Fruit fly (Drosophila melanogaster) whole organism, prepupa: Measurements from ENCODE around the gene gkt.
A peak's percentile ranks its signal among the peaks of the same experiment; 100 is the strongest.

ENCODE experiments used
- Blimp-1 ChIP-seq: fragments of 200-800 bp; sonication (Bioruptor generic); optimal IDR thresholded peaks from 3 replicates; lab custom pipeline; 2017; ENCODE audit warnings: missing biosample characterization, missing genetic modification characterization, mild to moderate bottlenecking, moderate library complexity, missing genetic modification reagents
- CG10631 ChIP-seq: fragments of 200-800 bp; sonication (Bioruptor generic); optimal IDR thresholded peaks from 2 replicates; lab custom pipeline; 2016; ENCODE audit warnings: missing biosample characterization, missing genetic modification characterization
- CG10669 ChIP-seq: fragments of 200-800 bp; sonication (Bioruptor generic); optimal IDR thresholded peaks from 3 replicates; lab custom pipeline; 2018; ENCODE audit warnings: missing biosample characterization, mild to moderate bottlenecking, missing genetic modification characterization, moderate library complexity
- CG11294 ChIP-seq: fragments of 200-800 bp; sonication (Bioruptor generic); IDR thresholded peaks from 2 replicates; pipeline ENCODE4 v1.3.6; 2022; ENCODE audit warnings: missing biosample characterization, missing genetic modification characterization
- CG11762 ChIP-seq: fragments of 200-800 bp; sonication (Bioruptor generic); optimal IDR thresholded peaks from 3 replicates; lab custom pipeline; 2016; ENCODE audit warnings: missing biosample characterization, missing genetic modification characterization; ENCODE audit not compliant: insufficient read depth
- CG15336 ChIP-seq: fragments of 200-800 bp; sonication (Bioruptor generic); IDR thresholded peaks from 2 replicates; pipeline ENCODE4 v1.3.6; 2022; ENCODE audit warnings: missing biosample characterization, missing genetic modification characterization
- CG1621 ChIP-seq: fragments of 200-800 bp; sonication (Bioruptor generic); optimal IDR thresholded peaks from 3 replicates; lab custom pipeline; 2018; ENCODE audit warnings: missing biosample characterization, mild to moderate bottlenecking, missing genetic modification characterization
- CG16779 ChIP-seq: fragments of 200-800 bp; sonication (Bioruptor generic); optimal IDR thresholded peaks from 3 replicates; lab custom pipeline; 2017; ENCODE audit warnings: missing biosample characterization, mild to moderate bottlenecking, missing genetic modification characterization
- CG31627 ChIP-seq: fragments of 200-800 bp; sonication (Bioruptor generic); optimal IDR thresholded peaks from 3 replicates; lab custom pipeline; 2016; ENCODE audit warnings: missing biosample characterization, missing genetic modification characterization
- CG32006 ChIP-seq: fragments of 200-800 bp; sonication (Bioruptor generic); optimal IDR thresholded peaks from 3 replicates; lab custom pipeline; 2017; ENCODE audit warnings: missing biosample characterization, mild to moderate bottlenecking, missing genetic modification characterization
- CG34406 ChIP-seq: fragments of 200-800 bp; sonication (Bioruptor generic); optimal IDR thresholded peaks from 3 replicates; lab custom pipeline; 2016; ENCODE audit warnings: missing biosample characterization, missing genetic modification characterization
- CG3919 ChIP-seq: fragments of 200-800 bp; sonication (Bioruptor generic); optimal IDR thresholded peaks from 3 replicates; lab custom pipeline; 2016; ENCODE audit warnings: missing biosample characterization, missing genetic modification characterization
- CG6276 ChIP-seq: fragments of 200-800 bp; sonication (Bioruptor generic); optimal IDR thresholded peaks from 2 replicates; lab custom pipeline; 2017; ENCODE audit warnings: missing biosample characterization, mild to moderate bottlenecking, missing genetic modification characterization
- CG6792 ChIP-seq: fragments of 200-800 bp; sonication (Bioruptor generic); optimal IDR thresholded peaks from 3 replicates; lab custom pipeline; 2016; ENCODE audit warnings: missing biosample characterization, missing genetic modification characterization
- CG6808 ChIP-seq: fragments of 200-800 bp; sonication (Bioruptor generic); optimal IDR thresholded peaks from 3 replicates; lab custom pipeline; 2017; ENCODE audit warnings: missing biosample characterization, missing genetic modification characterization, mild to moderate bottlenecking, moderate library complexity, missing genetic modification reagents
- CG7368 ChIP-seq: fragments of 200-800 bp; sonication (Bioruptor generic); optimal IDR thresholded peaks from 3 replicates; lab custom pipeline; 2016; ENCODE audit warnings: missing biosample characterization, missing genetic modification characterization
- CG8319 ChIP-seq: fragments of 200-800 bp; sonication (Bioruptor generic); optimal IDR thresholded peaks from 3 replicates; lab custom pipeline; 2016; ENCODE audit warnings: missing biosample characterization, missing genetic modification characterization
- CG8632 ChIP-seq: fragments of 200-800 bp; sonication (Bioruptor generic); optimal IDR thresholded peaks from 3 replicates; lab custom pipeline; 2016; ENCODE audit warnings: missing biosample characterization, missing genetic modification characterization
- CG9139 ChIP-seq: fragments of 200-800 bp; sonication (Bioruptor generic); optimal IDR thresholded peaks from 3 replicates; lab custom pipeline; 2017; ENCODE audit warnings: missing biosample characterization, mild to moderate bottlenecking, missing genetic modification characterization
- Eip78C ChIP-seq: fragments of 200-800 bp; sonication (Bioruptor generic); peaks from one replicate; lab custom pipeline; 2016; ENCODE audit warnings: missing biosample characterization, missing genetic modification characterization
- Eip93F ChIP-seq: fragments of 200-800 bp; sonication (Bioruptor generic); optimal IDR thresholded peaks from 2 replicates; lab custom pipeline; 2016; ENCODE audit warnings: missing biosample characterization, mild to moderate bottlenecking, missing genetic modification characterization
- Ets21C ChIP-seq: fragments of 200-800 bp; sonication (Bioruptor generic); optimal IDR thresholded peaks from 3 replicates; lab custom pipeline; 2016; ENCODE audit warnings: missing biosample characterization, missing genetic modification characterization
- Gug ChIP-seq: fragments of 200-800 bp; sonication (Bioruptor generic); IDR thresholded peaks from 2 replicates; pipeline ENCODE4 v1.3.6; 2022; ENCODE audit warnings: missing biosample characterization, missing genetic modification characterization
- Hr38 ChIP-seq: sonication (Bioruptor generic); optimal IDR thresholded peaks from 2 replicates; lab custom pipeline; 2016; ENCODE audit warnings: missing biosample characterization, missing genetic modification characterization
- Hr39 ChIP-seq: fragments of 200-800 bp; sonication (Bioruptor generic); optimal IDR thresholded peaks from 2 replicates; lab custom pipeline; 2016; ENCODE audit warnings: missing biosample characterization, missing genetic modification characterization
- Hr4 ChIP-seq: fragments of 200-800 bp; sonication (Bioruptor generic); optimal IDR thresholded peaks from 3 replicates; lab custom pipeline; 2016; ENCODE audit warnings: missing biosample characterization, missing genetic modification characterization
- Met ChIP-seq: fragments of 200-800 bp; sonication (Bioruptor generic); optimal IDR thresholded peaks from 3 replicates; lab custom pipeline; 2016; ENCODE audit warnings: missing biosample characterization, missing genetic modification characterization
- OdsH ChIP-seq: fragments of 200-800 bp; sonication (Bioruptor generic); optimal IDR thresholded peaks from 3 replicates; lab custom pipeline; 2016; ENCODE audit warnings: missing biosample characterization, missing genetic modification characterization
- Smox ChIP-seq: fragments of 200-800 bp; sonication (Bioruptor generic); optimal IDR thresholded peaks from 3 replicates; lab custom pipeline; 2016; ENCODE audit warnings: missing biosample characterization, missing genetic modification characterization
- Sox14 ChIP-seq: fragments of 200-800 bp; sonication (Bioruptor generic); optimal IDR thresholded peaks from 3 replicates; lab custom pipeline; 2016; ENCODE audit warnings: missing biosample characterization, missing genetic modification characterization
- Sox15 ChIP-seq: fragments of 200-800 bp; sonication (Bioruptor generic); optimal IDR thresholded peaks from 3 replicates; lab custom pipeline; 2016; ENCODE audit warnings: missing biosample characterization, missing genetic modification characterization
- acj6 ChIP-seq: fragments of 200-800 bp; sonication (Bioruptor generic); optimal IDR thresholded peaks from 3 replicates; lab custom pipeline; 2016; ENCODE audit warnings: missing biosample characterization, missing genetic modification characterization
- cyc ChIP-seq: fragments of 200-800 bp; sonication (Bioruptor generic); optimal IDR thresholded peaks from 3 replicates; lab custom pipeline; 2016; ENCODE audit warnings: missing biosample characterization, missing genetic modification characterization
- dac ChIP-seq: fragments of 200-800 bp; sonication (Bioruptor generic); optimal IDR thresholded peaks from 2 replicates; lab custom pipeline; 2017; ENCODE audit warnings: missing biosample characterization, mild to moderate bottlenecking, missing genetic modification characterization
- eg ChIP-seq: fragments of 200-800 bp; sonication (Bioruptor generic); IDR thresholded peaks from 3 replicates; pipeline ENCODE4 v1.3.6; 2022; ENCODE audit warnings: missing biosample characterization, missing genetic modification characterization
- fd59A ChIP-seq: fragments of 200-800 bp; sonication (Bioruptor generic); optimal IDR thresholded peaks from 2 replicates; lab custom pipeline; 2017; ENCODE audit warnings: missing biosample characterization, mild to moderate bottlenecking, missing genetic modification characterization, missing genetic modification reagents
- fd85E ChIP-seq: fragments of 200-800 bp; sonication (Bioruptor generic); optimal IDR thresholded peaks from 3 replicates; lab custom pipeline; 2016; ENCODE audit warnings: missing biosample characterization, missing genetic modification characterization
- fkh ChIP-seq: fragments of 200-800 bp; sonication (Bioruptor generic); optimal IDR thresholded peaks from 3 replicates; lab custom pipeline; 2017; ENCODE audit warnings: missing biosample characterization, mild to moderate bottlenecking, missing genetic modification characterization, moderate library complexity
- lz ChIP-seq: fragments of 200-800 bp; sonication (Bioruptor generic); optimal IDR thresholded peaks from 3 replicates; lab custom pipeline; 2016; ENCODE audit warnings: missing biosample characterization, missing genetic modification characterization
- net ChIP-seq: fragments of 200-800 bp; sonication (Bioruptor generic); optimal IDR thresholded peaks from 3 replicates; lab custom pipeline; 2016; ENCODE audit warnings: missing biosample characterization, missing genetic modification characterization
- salr ChIP-seq, 2 experiments: fragments of 200-800 bp; sonication (Bioruptor generic); optimal IDR thresholded peaks; 3 replicates each; lab custom pipeline; 2016 to 2018; ENCODE audit warnings: missing biosample characterization in 2 of 2, missing genetic modification characterization in 2 of 2, mild to moderate bottlenecking in 1 of 2
- ss ChIP-seq, 2 experiments: fragments of 200-800 bp; sonication (Bioruptor generic); optimal IDR thresholded peaks; 2 replicates in 1 of 2; 3 replicates in 1 of 2; lab custom pipeline; 2017 to 2018; ENCODE audit warnings: mild to moderate bottlenecking in 2 of 2, missing biosample characterization in 2 of 2, missing genetic modification characterization in 2 of 2, moderate library complexity in 1 of 2
- vri ChIP-seq: fragments of 200-800 bp; sonication (Bioruptor generic); optimal IDR thresholded peaks from 3 replicates; lab custom pipeline; 2016; ENCODE audit warnings: missing biosample characterization, mild to moderate bottlenecking, missing genetic modification characterization

gkt gene

dm6 chr2L:3154749-3155148 is 5.0 kb upstream of the gkt start (continued):
- TF ChIP-seq Ets21C, result no peak
- TF ChIP-seq Hr39 (GFP tag; lab: Kevin White, UChicago), result no peak
- TF ChIP-seq eg (GFP tag; lab: Robert Waterston, UW), result 0 out of 3 replicates have a peak, but pooled peaks have one; percentile 33
- TF ChIP-seq CG7368 (GFP tag; lab: Kevin White, UChicago), result peak; percentile 14
- TF ChIP-seq CG11294 (GFP tag; lab: Robert Waterston, UW), result no peak
- TF ChIP-seq CG9139 (GFP tag; lab: Kevin White, UChicago), result peak; percentile 3
- peak; percentile 32 for TF ChIP-seq CG6808 (GFP tag; lab: Kevin White, UChicago)
- no peak for TF ChIP-seq CG16779 (tag; lab: Kevin White, UChicago)
- no peak for TF ChIP-seq lz
- TF ChIP-seq salr (GFP tag; optimal IDR thresholded peaks at IDR 0.05; lab: Kevin White, UChicago), result peak in 1 of 2 experiments; percentile 45
- TF ChIP-seq Sox15 (GFP tag; lab: Kevin White, UChicago), result no peak
- peak; percentile 29 for TF ChIP-seq Hr4 (GFP tag; lab: Kevin White, UChicago)
- peak; percentile 33 for TF ChIP-seq CG3919 (GFP tag; lab: Kevin White, UChicago)
- TF ChIP-seq Sox14 (GFP tag; lab: Kevin White, UChicago), result peak; percentile 27
- TF ChIP-seq fd85E (GFP tag; lab: Kevin White, UChicago), result no peak
- no peak for TF ChIP-seq vri (GFP tag; lab: Kevin White, UChicago)
- no peak for TF ChIP-seq CG8632 (GFP tag; lab: Kevin White, UChicago)
- TF ChIP-seq Gug, result no peak

- TF ChIP-seq fd85E (GFP tag; lab: Kevin White, UChicago) (no peak), salr (GFP tag; optimal IDR thresholded peaks at IDR 0.05; lab: Kevin White, UChicago) (no peak), Smox (no peak), Ets21C (no peak), CG6276 (no peak), net (no peak), CG34406 (GFP tag; lab: Kevin White, UChicago) (no peak), cyc (GFP tag; lab: Kevin White, UChicago) (no peak), Sox15 (GFP tag; lab: Kevin White, UChicago) (no peak)
Observed at dm6 chr2L:3155804-3156203, 3.9 kb upstream of the gkt start.

- TF ChIP-seq CG31627 (peak; percentile 17), fkh (GFP tag; lab: Kevin White, UChicago) (peak; percentile 79), dac (GFP tag; lab: Kevin White, UChicago) (no peak), Hr39 (GFP tag; lab: Kevin White, UChicago) (no peak), CG6808 (GFP tag; lab: Kevin White, UChicago) (peak; percentile 97), Hr4 (GFP tag; lab: Kevin White, UChicago) (peak; percentile 45), fd85E (GFP tag; lab: Kevin White, UChicago) (no peak), Eip78C (GFP tag; lab: Kevin White, UChicago) (peak; percentile 79), CG32006 (GFP tag; lab: Kevin White, UChicago) (peak; percentile 62), CG1621 (tag; lab: Kevin White, UChicago) (no peak), CG7368 (GFP tag; lab: Kevin White, UChicago) (no peak), fd59A (GFP tag; lab: Kevin White, UChicago) (no peak), CG11762 (GFP tag; lab: Kevin White, UChicago) (no peak), CG8632 (GFP tag; lab: Kevin White, UChicago) (no peak), CG10631 (GFP tag; lab: Kevin White, UChicago) (peak; percentile 31), CG15336 (GFP tag; lab: Robert Waterston, UW) (peak; percentile 31; the same call in 1 of the 2 replicates), CG9139 (GFP tag; lab: Kevin White, UChicago) (no peak), Met (GFP tag; lab: Kevin White, UChicago) (peak; percentile 19), cyc (GFP tag; lab: Kevin White, UChicago) (no peak), eg (GFP tag; lab: Robert Waterston, UW) (0 out of 3 replicates have a peak, but pooled peaks have one; percentile 50), acj6 (GFP tag; lab: Kevin White, UChicago) (peak; percentile 36), OdsH (GFP tag; lab: Kevin White, UChicago) (peak; percentile 34), net (peak; percentile 18), CG6792 (GFP tag; lab: Kevin White, UChicago) (peak; percentile 19), salr (GFP tag; optimal IDR thresholded peaks at IDR 0.05; lab: Kevin White, UChicago) (peak in 1 of 2 experiments; percentile 29), CG34406 (GFP tag; lab: Kevin White, UChicago) (peak; percentile 17), Sox15 (GFP tag; lab: Kevin White, UChicago) (no peak), Eip93F (no peak), lz (peak; percentile 49), CG10669 (GFP tag; lab: Kevin White, UChicago) (no peak), ss (GFP tag; optimal IDR thresholded peaks at IDR 0.05; lab: Kevin White, UChicago) (no peak), CG8319 (GFP tag; lab: Kevin White, UChicago) (no peak), CG16779 (tag; lab: Kevin White, UChicago) (no peak), Hr38 (no peak), vri (GFP tag; lab: Kevin White, UChicago) (peak; percentile 60), Blimp-1 (GFP tag; lab: Kevin White, UChicago) (no peak)
Observed at dm6 chr2L:3158260-3159072, 1.3 kb upstream of the gkt start.
